Fruit fly (Drosophila melanogaster): ENCODE results near the gene TwdlL.

The TwdlL gene

DNA sequence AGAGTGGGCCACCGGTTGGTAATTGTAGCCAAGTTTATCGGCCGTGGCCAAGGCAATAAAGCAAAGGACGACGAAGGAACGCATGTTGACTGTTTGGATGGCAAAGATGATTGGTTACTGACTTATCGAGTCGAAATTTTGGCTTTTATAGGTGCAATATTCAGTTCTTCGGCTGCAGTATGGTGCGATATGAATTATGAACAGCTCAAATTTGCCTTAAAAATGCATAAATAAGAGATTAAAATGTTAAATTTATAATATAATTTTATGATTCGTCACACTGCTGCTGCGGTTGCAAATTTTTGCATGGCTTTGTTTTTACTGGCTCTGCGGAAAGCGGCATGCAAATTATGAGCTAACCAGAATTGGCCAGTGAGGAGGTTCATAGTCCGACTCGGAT, 3.2 kb upstream of the TwdlL start, which contains the start of gene TwdlK:
Gene TwdlK (minus strand): TSS at position 101 of the 400 bp plus-strand sequence.
- no peak for TF ChIP-seq CG13204 (GFP tag; optimal IDR thresholded peaks at IDR 0.05)
- TF ChIP-seq D1 (tag; optimal IDR thresholded peaks at IDR 0.05) = no peak
- TF ChIP-seq CG17806 (tag; optimal IDR thresholded peaks at IDR 0.05) = no peak
- TF ChIP-seq rn (GFP tag; IDR thresholded peaks at IDR 0.05) = no peak
- TF ChIP-seq EcR (GFP tag; optimal IDR thresholded peaks at IDR 0.05) = no peak
- no peak for TF ChIP-seq CG8301 (tag; optimal IDR thresholded peaks at IDR 0.05)
- TF ChIP-seq Ets98B (GFP tag; IDR thresholded peaks at IDR 0.05) = no peak

- TF ChIP-seq CG10348 (GFP tag; IDR thresholded peaks at IDR 0.05) (no peak), rn (GFP tag; IDR thresholded peaks at IDR 0.05) (no peak), Pif1A (GFP tag; optimal IDR thresholded peaks at IDR 0.05) (no peak), EcR (GFP tag; optimal IDR thresholded peaks at IDR 0.05) (no peak), CG4496 (GFP tag; IDR thresholded peaks at IDR 0.05) (no peak), CG13204 (GFP tag; optimal IDR thresholded peaks at IDR 0.05) (no peak), fd96Ca (GFP tag; IDR thresholded peaks at IDR 0.05) (no peak), gl (tag; optimal IDR thresholded peaks at IDR 0.05) (no peak)
These were observed 1.2 kb upstream of the TwdlL start, which contains the start of gene TwdlO for dm6 chr3R:26626638-26627037. Gene TwdlO, minus strand, starts transcription at chr3R:26626738.

DNA sequence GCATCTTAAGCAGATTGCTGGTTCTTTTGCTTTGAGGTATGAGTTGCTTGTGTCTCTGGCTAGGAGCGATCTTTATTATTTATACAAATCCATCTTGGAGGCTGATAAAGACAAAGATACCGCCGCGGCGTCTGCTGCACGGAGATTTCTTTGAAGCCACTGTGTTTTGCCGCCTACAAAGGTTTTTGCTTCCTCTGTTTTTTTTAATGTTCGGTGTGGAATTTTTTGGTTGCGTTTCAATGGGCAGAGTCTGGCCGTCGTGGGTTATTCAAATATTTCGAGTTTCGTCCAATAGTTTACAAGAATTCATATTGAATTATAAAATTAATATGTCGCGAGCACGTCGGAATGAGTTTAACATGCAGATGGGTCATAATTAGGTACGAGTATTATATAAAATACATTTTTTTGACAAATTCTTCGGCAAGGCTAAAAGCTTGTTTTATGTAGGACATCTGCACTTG, 1.9 kb downstream of the TwdlL start, which contains the start of gene TwdlB:
Gene TwdlB (minus strand): TSS at position 51 of the 464 bp plus-strand sequence.
- TF ChIP-seq CG14655 (GFP tag; optimal IDR thresholded peaks at IDR 0.05) = no peak
- no peak for TF ChIP-seq CG32121 (GFP tag; IDR thresholded peaks at IDR 0.05)
- TF ChIP-seq Pif1A (GFP tag; optimal IDR thresholded peaks at IDR 0.05) = no peak
- no peak for TF ChIP-seq CG15710 (tag; optimal IDR thresholded peaks at IDR 0.05)
- TF ChIP-seq CG8301 (tag; optimal IDR thresholded peaks at IDR 0.05) = no peak
- TF ChIP-seq CG34367 (tag; optimal IDR thresholded peaks at IDR 0.05) = no peak
- no peak for TF ChIP-seq CG10348 (GFP tag; IDR thresholded peaks at IDR 0.05)
- TF ChIP-seq fd96Ca (GFP tag; IDR thresholded peaks at IDR 0.05) = no peak
- no peak for TF ChIP-seq CG9948 (tag; optimal IDR thresholded peaks at IDR 0.05)
- no peak for TF ChIP-seq CG4496 (GFP tag; IDR thresholded peaks at IDR 0.05)
- TF ChIP-seq Ets98B (GFP tag; IDR thresholded peaks at IDR 0.05) = no peak
- no peak for TF ChIP-seq CG17806 (tag; optimal IDR thresholded peaks at IDR 0.05)
- TF ChIP-seq rn (GFP tag; IDR thresholded peaks at IDR 0.05) = no peak
- TF ChIP-seq CG8159 (tag; optimal IDR thresholded peaks at IDR 0.05) = no peak
- TF ChIP-seq Pif1B (GFP tag; optimal IDR thresholded peaks at IDR 0.05) = no peak
- no peak for TF ChIP-seq CG13204 (GFP tag; optimal IDR thresholded peaks at IDR 0.05)
- TF ChIP-seq Snoo (tag; optimal IDR thresholded peaks at IDR 0.05) = no peak
- no peak for TF ChIP-seq CG12605 (GFP tag; IDR thresholded peaks at IDR 0.05)

DNA sequence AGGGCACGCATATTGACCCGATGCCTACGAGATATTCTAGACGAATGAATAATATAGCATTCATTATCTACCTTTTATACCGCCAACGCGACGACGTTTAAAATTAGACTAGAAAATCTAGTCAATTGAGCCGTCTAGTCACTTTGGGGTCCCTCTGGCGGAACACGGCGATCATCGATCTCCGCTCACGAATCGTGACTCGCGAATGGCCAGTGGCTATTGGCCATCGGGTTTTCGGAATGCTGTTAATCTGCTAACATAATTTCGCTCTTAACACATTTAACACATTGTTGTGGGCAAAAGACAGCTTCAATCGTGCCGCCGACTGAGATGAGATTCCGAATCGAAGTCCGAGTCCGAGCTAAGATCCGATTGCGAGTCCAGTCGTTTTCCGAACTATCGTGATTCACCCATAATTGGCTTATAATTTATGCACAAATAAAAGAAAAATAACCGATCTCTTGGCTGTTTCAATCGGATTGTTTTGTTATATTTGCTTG, 4.1 kb downstream of the TwdlL start, which contains the start of gene TwdlP:
Gene TwdlP (minus strand): TSS at position 51 of the 500 bp plus-strand sequence.
- no peak for TF ChIP-seq CG4496 (GFP tag; IDR thresholded peaks at IDR 0.05)
- TF ChIP-seq Pif1A (GFP tag; optimal IDR thresholded peaks at IDR 0.05) = no peak
- no peak for TF ChIP-seq CG10348 (GFP tag; IDR thresholded peaks at IDR 0.05)
- no peak for TF ChIP-seq Snoo (tag; optimal IDR thresholded peaks at IDR 0.05)
- no peak for TF ChIP-seq CG9948 (tag; optimal IDR thresholded peaks at IDR 0.05)
- no peak for TF ChIP-seq CG13204 (GFP tag; optimal IDR thresholded peaks at IDR 0.05)
- no peak for TF ChIP-seq CG8159 (tag; optimal IDR thresholded peaks at IDR 0.05)
- no peak for TF ChIP-seq CG32121 (GFP tag; IDR thresholded peaks at IDR 0.05)
- no peak for TF ChIP-seq gl (tag; optimal IDR thresholded peaks at IDR 0.05)
- no peak for TF ChIP-seq D1 (tag; optimal IDR thresholded peaks at IDR 0.05)

DNA sequence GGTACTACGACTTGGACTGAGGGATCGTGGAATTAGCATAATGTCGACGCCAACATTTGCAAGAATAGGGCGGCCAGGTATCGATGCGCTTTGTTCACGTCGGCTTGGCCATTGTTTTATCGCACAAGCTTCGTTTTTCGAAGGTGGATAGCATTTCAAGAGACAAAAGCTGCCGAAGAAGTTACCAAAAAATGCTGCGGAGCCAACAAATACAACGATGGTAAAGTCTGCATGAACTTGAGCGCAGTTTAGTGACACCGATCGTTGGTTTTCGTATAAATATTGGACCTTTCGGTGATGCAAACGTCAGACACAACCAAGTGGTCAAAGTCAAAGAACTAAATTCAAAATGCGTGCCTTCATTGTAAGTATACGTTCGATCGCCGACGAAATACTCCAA, 6.6 kb downstream of the TwdlL start, which contains the start of gene TwdlM:
Gene TwdlM (plus strand): TSS at position 301 of the 400 bp plus-strand sequence.
- TF ChIP-seq CG14655 (GFP tag; optimal IDR thresholded peaks at IDR 0.05) (no peak), gl (tag; optimal IDR thresholded peaks at IDR 0.05) (no peak), Pif1B (GFP tag; optimal IDR thresholded peaks at IDR 0.05) (no peak), CG12605 (GFP tag; IDR thresholded peaks at IDR 0.05) (no peak), rn (GFP tag; IDR thresholded peaks at IDR 0.05) (no peak), D1 (tag; optimal IDR thresholded peaks at IDR 0.05) (no peak), Pif1A (GFP tag; optimal IDR thresholded peaks at IDR 0.05) (no peak), Snoo (tag; optimal IDR thresholded peaks at IDR 0.05) (no peak), CG15710 (tag; optimal IDR thresholded peaks at IDR 0.05) (no peak), CG8159 (tag; optimal IDR thresholded peaks at IDR 0.05) (no peak), CG10348 (GFP tag; IDR thresholded peaks at IDR 0.05) (no peak), CG8301 (tag; optimal IDR thresholded peaks at IDR 0.05) (no peak)

DNA sequence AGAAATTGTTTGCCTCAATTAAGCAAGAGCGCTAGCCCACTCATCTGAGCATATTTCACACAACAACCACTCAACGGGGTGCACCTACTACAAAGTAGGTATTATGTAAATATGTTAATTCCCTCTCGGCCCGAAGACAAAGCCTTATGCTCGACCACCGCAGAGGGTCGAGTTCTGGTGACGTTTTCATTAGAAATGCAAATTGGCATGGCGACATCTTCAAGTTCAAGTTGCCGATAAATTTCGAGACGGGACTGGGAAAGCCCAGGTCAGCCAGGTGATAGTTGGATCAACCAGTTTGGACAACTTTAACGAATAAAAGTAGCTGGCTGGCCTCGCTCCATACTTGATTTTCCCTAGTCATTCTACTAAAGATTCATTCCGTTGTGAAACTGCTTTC, 10.0 kb downstream of the TwdlL start:
- TF ChIP-seq fd96Ca (GFP tag; IDR thresholded peaks at IDR 0.05) = no peak
- no peak for TF ChIP-seq CG32121 (GFP tag; IDR thresholded peaks at IDR 0.05)
- TF ChIP-seq EcR (GFP tag; optimal IDR thresholded peaks at IDR 0.05) = no peak
- no peak for TF ChIP-seq CG13204 (GFP tag; optimal IDR thresholded peaks at IDR 0.05)
- no peak for TF ChIP-seq CG4496 (GFP tag; IDR thresholded peaks at IDR 0.05)
- no peak for TF ChIP-seq Pif1B (GFP tag; optimal IDR thresholded peaks at IDR 0.05)
- TF ChIP-seq D1 (tag; optimal IDR thresholded peaks at IDR 0.05) = no peak
- no peak for TF ChIP-seq gl (tag; optimal IDR thresholded peaks at IDR 0.05)
- no peak for TF ChIP-seq CG12605 (GFP tag; IDR thresholded peaks at IDR 0.05)
- TF ChIP-seq CG17806 (tag; optimal IDR thresholded peaks at IDR 0.05) = no peak

DNA sequence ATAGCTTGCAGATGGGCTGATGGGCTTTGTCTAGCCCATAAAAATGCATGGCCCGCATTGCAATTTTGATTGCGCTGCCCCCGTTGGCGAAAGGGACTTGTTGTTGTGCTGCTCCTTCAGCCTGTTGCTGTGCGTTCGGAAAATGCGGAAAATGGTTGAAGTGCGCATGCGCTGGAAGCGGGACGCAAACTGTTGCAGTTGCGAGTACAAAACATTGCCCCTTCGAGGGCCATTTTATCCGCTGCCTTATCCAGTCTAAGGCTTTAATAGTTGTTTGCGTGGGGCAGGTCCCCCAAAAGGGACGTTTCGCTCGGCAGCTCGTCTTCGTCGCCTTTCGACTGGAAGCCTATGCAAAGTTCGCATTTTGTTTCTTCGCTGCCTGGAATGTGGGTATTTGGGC, 19.0 kb downstream of the TwdlL start:
- no peak for TF ChIP-seq CG34367 (tag; optimal IDR thresholded peaks at IDR 0.05)
- TF ChIP-seq Pif1B (GFP tag; optimal IDR thresholded peaks at IDR 0.05) = no peak
- TF ChIP-seq CG12605 (GFP tag; IDR thresholded peaks at IDR 0.05) = peak; percentile 57; the same call in 1 of the 2 replicates
